Worm (Caenorhabditis elegans) whole organism, midembryonic: ENCODE results near the gene maph-9.

Experiments used
- T22C8.4 ChIP-seq: fragments of 200-800 bp; sonication (Bioruptor generic); IDR thresholded peaks from 2 replicates; pipeline ENCODE4 v1.3.6; 2022; ENCODE audit warnings: missing genetic modification characterization, missing compliant biosample characterization
- cog-1 ChIP-seq: sonication (generic microtip); optimal IDR thresholded peaks from 2 replicates; lab custom pipeline; 2016; ENCODE audit warnings: missing genetic modification characterization, missing compliant biosample characterization
- flt-1 ChIP-seq: fragments of 200-800 bp; sonication (Bioruptor generic); IDR thresholded peaks from 2 replicates; pipeline ENCODE4 v1.3.6; 2022; ENCODE audit warnings: missing genetic modification characterization, missing compliant biosample characterization
- klf-2 ChIP-seq: fragments of 200-800 bp; sonication (Bioruptor generic); conservative IDR thresholded peaks from 2 replicates; pipeline ENCODE4 v1.3.6; 2022; ENCODE audit warnings: missing genetic modification reagents, missing genetic modification characterization, missing compliant biosample characterization
- med-1 ChIP-seq: sonication (generic microtip); optimal IDR thresholded peaks from 2 replicates; lab custom pipeline; 2017; ENCODE audit warnings: missing genetic modification characterization, mild to moderate bottlenecking, missing compliant biosample characterization, antibody characterized with exemption, missing genetic modification reagents; ENCODE audit not compliant: insufficient read depth
- ref-1 ChIP-seq: fragments of 200-800 bp; sonication (Bioruptor generic); conservative IDR thresholded peaks from 2 replicates; pipeline ENCODE4 v1.3.6; 2022; ENCODE audit warnings: missing genetic modification reagents, missing genetic modification characterization, missing compliant biosample characterization
- tab-1 ChIP-seq: fragments of 200-800 bp; sonication (Bioruptor generic); IDR thresholded peaks from 2 replicates; pipeline ENCODE4 v1.3.6; 2022; ENCODE audit warnings: missing genetic modification characterization, missing compliant biosample characterization
- ztf-23 ChIP-seq: fragments of 200-800 bp; sonication (Bioruptor generic); IDR thresholded peaks from 2 replicates; pipeline ENCODE4 v1.3.6; 2022; ENCODE audit warnings: missing genetic modification reagents, missing genetic modification characterization, missing compliant biosample characterization
- ztf-29 ChIP-seq: fragments of 200-800 bp; sonication (Bioruptor generic); IDR thresholded peaks from 2 replicates; pipeline ENCODE4 v1.3.6; 2022; ENCODE audit warnings: missing genetic modification reagents, missing genetic modification characterization, missing compliant biosample characterization

- TF ChIP-seq ref-1 (GFP tag; lab: Robert Waterston, UW) = no peak
- TF ChIP-seq flt-1 (GFP tag; lab: Robert Waterston, UW) = no peak
- no peak for TF ChIP-seq ztf-23
- TF ChIP-seq T22C8.4 (GFP tag; lab: Robert Waterston, UW) = no peak
- TF ChIP-seq ztf-29 (GFP tag; lab: Robert Waterston, UW) = no peak
- TF ChIP-seq tab-1 (GFP tag; lab: Robert Waterston, UW) = no peak
- TF ChIP-seq cog-1 (tag; lab: Kevin White, UChicago) = no peak
- TF ChIP-seq klf-2 (GFP tag; lab: Robert Waterston, UW) = no peak
- TF ChIP-seq med-1 (GFP tag; lab: Kevin White, UChicago) = no peak
These were observed 34.9 kb upstream of the maph-9 start, which contains the start of the genes C34D4.10 and str-48 for ce11 chrIV:7121313-7122055.
